Fruit fly (Drosophila melanogaster): Measurements from ENCODE around the gene CG8907.

CG8907 gene

dm6 chr3R:17059100-17059810 is 51.2 kb downstream of the CG8907 start:
- TF ChIP-seq dsx (GFP tag; optimal IDR thresholded peaks at IDR 0.05; ENCODE audit: poor library complexity, severe bottlenecking) (peak; percentile 69), Lpt (GFP tag; optimal IDR thresholded peaks at IDR 0.05) (peak; percentile 80), CG11902 (GFP tag; optimal IDR thresholded peaks at IDR 0.05) (peak; percentile 80), CG3032 (tag; optimal IDR thresholded peaks at IDR 0.05) (peak; percentile 82), CG6276 (GFP tag; optimal IDR thresholded peaks at IDR 0.05) (peak; percentile 89), Hr39 (GFP tag; optimal IDR thresholded peaks at IDR 0.05) (peak; percentile 86), CG8319 (GFP tag; optimal IDR thresholded peaks at IDR 0.05) (peak; percentile 83), Eip78C (GFP tag) (peak; percentile 97), CG9139 (GFP tag; optimal IDR thresholded peaks at IDR 0.05) (no peak), CG1621 (tag; optimal IDR thresholded peaks at IDR 0.05) (peak; percentile 78), Sox15 (GFP tag; optimal IDR thresholded peaks at IDR 0.05) (peak; percentile 92), Blimp-1 (GFP tag; optimal IDR thresholded peaks at IDR 0.05) (peak; percentile 31), Hr4 (GFP tag; optimal IDR thresholded peaks at IDR 0.05) (peak; percentile 93), Eip75B (GFP tag; optimal IDR thresholded peaks at IDR 0.05) (peak; percentile 85), dac (GFP tag; optimal IDR thresholded peaks at IDR 0.05) (peak; percentile 90), CG4318 (GFP tag; optimal IDR thresholded peaks at IDR 0.05) (peak; percentile 94), CG6792 (GFP tag; optimal IDR thresholded peaks at IDR 0.05) (peak; percentile 88), Sox14 (GFP tag; optimal IDR thresholded peaks at IDR 0.05) (peak; percentile 91), CG11294 (GFP tag; IDR thresholded peaks at IDR 0.05) (peak; percentile 41), fd59A (GFP tag; optimal IDR thresholded peaks at IDR 0.05) (peak; percentile 88), Hr38 (GFP tag; optimal IDR thresholded peaks at IDR 0.05) (no peak), lz (GFP tag; optimal IDR thresholded peaks at IDR 0.05) (peak; percentile 78), salr (GFP tag; optimal IDR thresholded peaks at IDR 0.05) (peak; percentile 74 to 95), CG8119 (GFP tag; IDR thresholded peaks at IDR 0.05) (peak; percentile 91), Gug (GFP tag; IDR thresholded peaks at IDR 0.05) (peak; percentile 52), CG31627 (GFP tag; optimal IDR thresholded peaks at IDR 0.05) (peak; percentile 87), svp (GFP tag) (peak; percentile 95), spab (GFP tag; optimal IDR thresholded peaks at IDR 0.05) (peak; percentile 87), CG15336 (GFP tag; IDR thresholded peaks at IDR 0.05) (peak; percentile 81), CG34406 (GFP tag; optimal IDR thresholded peaks at IDR 0.05) (peak; percentile 85), fd85E (GFP tag; optimal IDR thresholded peaks at IDR 0.05) (peak; percentile 26), CG6854 (GFP tag; optimal IDR thresholded peaks at IDR 0.05) (peak; percentile 25), CG6163 (GFP tag; IDR thresholded peaks at IDR 0.05) (peak; percentile 61), CG6808 (GFP tag; optimal IDR thresholded peaks at IDR 0.05) (peak; percentile 85), CG10669 (GFP tag; optimal IDR thresholded peaks at IDR 0.05) (peak; percentile 86), esn (GFP tag; optimal IDR thresholded peaks at IDR 0.05) (peak; percentile 82), ss (GFP tag; optimal IDR thresholded peaks at IDR 0.05) (peak; percentile 73 to 79), cyc (GFP tag; optimal IDR thresholded peaks at IDR 0.05) (peak; percentile 76), fkh (GFP tag; optimal IDR thresholded peaks at IDR 0.05) (peak; percentile 32), eg (GFP tag; IDR thresholded peaks at IDR 0.05) (peak; percentile 45), CG8632 (GFP tag; optimal IDR thresholded peaks at IDR 0.05) (peak; percentile 89), acj6 (GFP tag; optimal IDR thresholded peaks at IDR 0.05) (peak; percentile 87), Sox102F (GFP tag; optimal IDR thresholded peaks at IDR 0.05) (peak; percentile 71), Met (GFP tag; optimal IDR thresholded peaks at IDR 0.05) (peak; percentile 67), Ets96B (tag; optimal IDR thresholded peaks at IDR 0.05) (peak; percentile 83), CG3919 (GFP tag; optimal IDR thresholded peaks at IDR 0.05) (peak; percentile 88), CG10631 (GFP tag; optimal IDR thresholded peaks at IDR 0.05) (peak; percentile 90), achi (GFP tag; optimal IDR thresholded peaks at IDR 0.05) (peak; percentile 88), pdm3 (GFP tag; optimal IDR thresholded peaks at IDR 0.05) (peak; percentile 90), Ets21C (GFP tag; optimal IDR thresholded peaks at IDR 0.05) (peak; percentile 77), topi (GFP tag; optimal IDR thresholded peaks at IDR 0.05) (peak; percentile 81)
